Worm (Caenorhabditis elegans) whole organism, mixed stage, embryonic: Measurements from ENCODE around the gene C23H3.9.

Source experiments
- M03D4.4 ChIP-seq: sonication (generic microtip); optimal IDR thresholded peaks from 2 replicates; lab custom pipeline; 2017; ENCODE audit warnings: mild to moderate bottlenecking, missing genetic modification characterization, missing compliant biosample characterization
- ceh-39 ChIP-seq: fragments of 150-350 bp; optimal IDR thresholded peaks from 2 replicates; lab custom pipeline; 2014; ENCODE audit warnings: missing biosample characterization, missing genetic modification characterization
- elt-1 ChIP-seq: sonication (generic microtip); optimal IDR thresholded peaks from 2 replicates; lab custom pipeline; 2017; ENCODE audit warnings: missing genetic modification characterization, mild to moderate bottlenecking, missing compliant biosample characterization, antibody characterized with exemption, moderate library complexity, borderline replicate concordance; ENCODE audit not compliant: insufficient read depth
- elt-3 ChIP-seq: fragments of 150-350 bp; optimal IDR thresholded peaks from 2 replicates; lab custom pipeline; 2014; ENCODE audit warnings: missing biosample characterization, missing genetic modification characterization
- mep-1 ChIP-seq: fragments of 150-350 bp; optimal IDR thresholded peaks from 2 replicates; lab custom pipeline; 2017; ENCODE audit warnings: missing biosample characterization, missing genetic modification reagents, missing genetic modification characterization, inconsistent platforms
- nhr-237 ChIP-seq: fragments of 150-350 bp; optimal IDR thresholded peaks from 2 replicates; lab custom pipeline; 2014; ENCODE audit warnings: missing biosample characterization, missing genetic modification characterization
- nhr-28 ChIP-seq: fragments of 150-350 bp; optimal IDR thresholded peaks from 2 replicates; lab custom pipeline; 2014; ENCODE audit warnings: missing biosample characterization, missing genetic modification characterization
- pha-4 ChIP-seq: fragments of 150-350 bp; optimal IDR thresholded peaks from 2 replicates; lab custom pipeline; 2018; ENCODE audit warnings: missing biosample characterization, missing genetic modification reagents, missing genetic modification characterization
- snpc-4 ChIP-seq: fragments of 150-350 bp; optimal IDR thresholded peaks from 2 replicates; lab custom pipeline; 2014; ENCODE audit warnings: missing biosample characterization, missing genetic modification characterization
- unc-62 ChIP-seq: fragments of 150-350 bp; optimal IDR thresholded peaks from 2 replicates; lab custom pipeline; 2014; ENCODE audit warnings: missing biosample characterization, missing genetic modification reagents, missing genetic modification characterization
- ztf-11 ChIP-seq: fragments of 150-350 bp; optimal IDR thresholded peaks from 2 replicates; lab custom pipeline; 2014; ENCODE audit warnings: missing biosample characterization, missing genetic modification characterization

- TF ChIP-seq elt-3 (tag; lab: Kevin White, UChicago) (no peak), mep-1 (tag; lab: Kevin White, UChicago) (no peak), unc-62 (GFP tag; lab: Kevin White, UChicago) (no peak), nhr-237 (tag; lab: Kevin White, UChicago) (no peak), ceh-39 (tag; lab: Kevin White, UChicago) (no peak), elt-1 (no peak), ztf-11 (tag; lab: Kevin White, UChicago) (no peak), pha-4 (tag; lab: Kevin White, UChicago) (no peak), nhr-28 (no peak), M03D4.4 (no peak), snpc-4 (no peak)
Measured at ce11 chrII:87937-88336, 8.9 kb upstream of the C23H3.9 start.
